Fruit fly (Drosophila melanogaster) whole organism, embryonic: ENCODE results near the gene path.

Experiments
- BEAF-32 ChIP-seq: fragments of 200-800 bp; sonication (Bioruptor generic); optimal IDR thresholded peaks from 3 replicates; lab custom pipeline; 2017; ENCODE audit warnings: missing biosample characterization, missing genetic modification characterization, mild to moderate bottlenecking, moderate library complexity, missing genetic modification reagents
- Blimp-1 ChIP-seq: fragments of 200-800 bp; sonication (Bioruptor generic); optimal IDR thresholded peaks from 3 replicates; lab custom pipeline; 2018; ENCODE audit warnings: missing biosample characterization, missing genetic modification characterization, mild to moderate bottlenecking, moderate library complexity, missing genetic modification reagents
- CG10366 ChIP-seq: fragments of 200-800 bp; sonication (Bioruptor generic); IDR thresholded peaks from 2 replicates; pipeline ENCODE4 v1.3.6; 2022; ENCODE audit warnings: missing biosample characterization, missing genetic modification characterization
- CG10431 ChIP-seq: fragments of 200-800 bp; sonication (Bioruptor generic); optimal IDR thresholded peaks from 3 replicates; lab custom pipeline; 2018; ENCODE audit warnings: missing biosample characterization, mild to moderate bottlenecking, missing genetic modification characterization
- CG11093 ChIP-seq: fragments of 200-800 bp; sonication (Bioruptor generic); IDR thresholded peaks from 3 replicates; pipeline ENCODE4 v1.3.6; 2022; ENCODE audit warnings: missing biosample characterization, missing genetic modification characterization
- CG11247 ChIP-seq: fragments of 200-800 bp; sonication (Bioruptor generic); IDR thresholded peaks from 2 replicates; pipeline ENCODE4 v1.3.6; 2022; ENCODE audit warnings: missing biosample characterization, missing genetic modification characterization
- CG13894 ChIP-seq: fragments of 200-800 bp; sonication (Bioruptor generic); optimal IDR thresholded peaks from 3 replicates; lab custom pipeline; 2018; ENCODE audit warnings: missing biosample characterization, mild to moderate bottlenecking, missing genetic modification characterization, moderate library complexity
- CG14014 ChIP-seq: fragments of 200-800 bp; sonication (Bioruptor generic); IDR thresholded peaks from 2 replicates; pipeline ENCODE4 v1.3.6; 2022; ENCODE audit warnings: missing biosample characterization, missing genetic modification characterization
- CG16815 ChIP-seq: fragments of 200-800 bp; sonication (Bioruptor generic); optimal IDR thresholded peaks from 3 replicates; lab custom pipeline; 2017; ENCODE audit warnings: missing biosample characterization, mild to moderate bottlenecking, missing genetic modification characterization
- CG17186 ChIP-seq: fragments of 200-800 bp; sonication (Bioruptor generic); optimal IDR thresholded peaks from 3 replicates; lab custom pipeline; 2017; ENCODE audit warnings: missing biosample characterization, missing genetic modification reagents, missing genetic modification characterization
- CG18599 ChIP-seq: fragments of 200-800 bp; sonication (Bioruptor generic); optimal IDR thresholded peaks from 3 replicates; lab custom pipeline; 2017; ENCODE audit warnings: missing biosample characterization, missing genetic modification characterization, mild to moderate bottlenecking, moderate library complexity, missing genetic modification reagents
- CG30403 ChIP-seq: fragments of 200-800 bp; sonication (Bioruptor generic); optimal IDR thresholded peaks from 3 replicates; lab custom pipeline; 2016; ENCODE audit warnings: missing biosample characterization, missing genetic modification characterization
- CG4730 ChIP-seq: fragments of 200-800 bp; sonication (Bioruptor generic); IDR thresholded peaks from 2 replicates; pipeline ENCODE4 v1.3.6; 2022; ENCODE audit warnings: missing biosample characterization, missing genetic modification characterization
- CG6683 ChIP-seq: fragments of 200-800 bp; sonication (Bioruptor generic); optimal IDR thresholded peaks from 2 replicates; lab custom pipeline; 2017; ENCODE audit warnings: missing biosample characterization, mild to moderate bottlenecking, missing genetic modification characterization, missing genetic modification reagents
- CG7556 ChIP-seq: fragments of 200-800 bp; sonication (Bioruptor generic); optimal IDR thresholded peaks from 2 replicates; lab custom pipeline; 2017; ENCODE audit warnings: missing biosample characterization, mild to moderate bottlenecking, missing genetic modification characterization
- CG8478 ChIP-seq: fragments of >200 bp; optimal IDR thresholded peaks from 2 replicates; lab custom pipeline; 2018
- CG9609 ChIP-seq: fragments of 200-800 bp; sonication (Bioruptor generic); optimal IDR thresholded peaks from 3 replicates; lab custom pipeline; 2016; ENCODE audit warnings: missing biosample characterization, missing genetic modification characterization
- CkIIα-i1 ChIP-seq: fragments of 200-800 bp; sonication (Bioruptor generic); IDR thresholded peaks from 2 replicates; pipeline ENCODE4 v1.3.6; 2022; ENCODE audit warnings: missing biosample characterization, missing genetic modification characterization
- Deaf1 ChIP-seq: fragments of 200-800 bp; optimal IDR thresholded peaks from 3 replicates; lab custom pipeline; 2019; ENCODE audit warnings: missing biosample characterization, mild to moderate bottlenecking, missing genetic modification characterization, moderate library complexity
- ERR ChIP-seq: fragments of 200-800 bp; sonication (Bioruptor generic); optimal IDR thresholded peaks from 2 replicates; lab custom pipeline; 2016; ENCODE audit warnings: missing biosample characterization, missing genetic modification characterization
- Ets65A ChIP-seq: fragments of 200-800 bp; sonication (Bioruptor generic); peaks from one replicate; lab custom pipeline; 2016; ENCODE audit warnings: missing biosample characterization, missing genetic modification characterization
- Ets97D ChIP-seq: fragments of 200-800 bp; sonication (Bioruptor generic); optimal IDR thresholded peaks from 3 replicates; lab custom pipeline; 2016; ENCODE audit warnings: missing biosample characterization, missing genetic modification characterization
- Fer3 ChIP-seq: fragments of 200-800 bp; sonication (Bioruptor generic); optimal IDR thresholded peaks from 2 replicates; lab custom pipeline; 2018; ENCODE audit warnings: missing biosample characterization, mild to moderate bottlenecking, missing genetic modification characterization, moderate library complexity
- Mrtf ChIP-seq: fragments of 200-800 bp; sonication (Bioruptor generic); IDR thresholded peaks from 3 replicates; pipeline ENCODE4 v1.3.6; 2022; ENCODE audit warnings: missing biosample characterization, missing genetic modification characterization
- NK7.1 ChIP-seq: fragments of 200-800 bp; sonication (Bioruptor generic); optimal IDR thresholded peaks from 3 replicates; lab custom pipeline; 2016; ENCODE audit warnings: missing biosample characterization, missing genetic modification characterization
- Neu2 ChIP-seq: fragments of 200-800 bp; sonication (Bioruptor generic); optimal IDR thresholded peaks from 3 replicates; lab custom pipeline; 2016; ENCODE audit warnings: missing biosample characterization, missing genetic modification characterization, borderline replicate concordance
- Oli ChIP-seq: fragments of 200-800 bp; sonication (Bioruptor generic); optimal IDR thresholded peaks from 2 replicates; lab custom pipeline; 2018; ENCODE audit warnings: missing biosample characterization, mild to moderate bottlenecking, missing genetic modification characterization, moderate library complexity
- Sox102F ChIP-seq: fragments of 200-800 bp; sonication (Bioruptor generic); optimal IDR thresholded peaks from 2 replicates; lab custom pipeline; 2018; ENCODE audit warnings: missing biosample characterization, mild to moderate bottlenecking, missing genetic modification characterization, moderate library complexity
- Sry-β ChIP-seq: fragments of 200-800 bp; sonication (Bioruptor generic); optimal IDR thresholded peaks from 2 replicates; lab custom pipeline; 2018; ENCODE audit warnings: missing biosample characterization, mild to moderate bottlenecking, missing genetic modification characterization, moderate library complexity
- TFAM ChIP-seq: fragments of 200-800 bp; sonication (Bioruptor generic); optimal IDR thresholded peaks from 2 replicates; lab custom pipeline; 2017; ENCODE audit warnings: missing biosample characterization, missing genetic modification characterization, inconsistent platforms
- az2 ChIP-seq: fragments of 200-800 bp; sonication (Bioruptor generic); optimal IDR thresholded peaks from 3 replicates; lab custom pipeline; 2016; ENCODE audit warnings: missing biosample characterization, missing genetic modification characterization
- exex ChIP-seq: fragments of 200-800 bp; sonication (Bioruptor generic); optimal IDR thresholded peaks from 4 replicates; lab custom pipeline; 2018; ENCODE audit warnings: missing biosample characterization, mild to moderate bottlenecking, missing genetic modification characterization, moderate library complexity
- fd102C ChIP-seq: fragments of 200-800 bp; sonication (Bioruptor generic); optimal IDR thresholded peaks from 2 replicates; lab custom pipeline; 2018; ENCODE audit warnings: missing biosample characterization, mild to moderate bottlenecking, missing genetic modification characterization, moderate library complexity
- gcm ChIP-seq: fragments of 200-800 bp; sonication (Bioruptor generic); optimal IDR thresholded peaks from 2 replicates; lab custom pipeline; 2019; ENCODE audit warnings: missing biosample characterization, mild to moderate bottlenecking, missing genetic modification characterization, moderate library complexity
- grau ChIP-seq: fragments of 200-800 bp; optimal IDR thresholded peaks from 3 replicates; lab custom pipeline; 2019; ENCODE audit warnings: missing biosample characterization, mild to moderate bottlenecking, missing genetic modification characterization, moderate library complexity
- gt ChIP-seq: fragments of 200-800 bp; sonication (Bioruptor generic); IDR thresholded peaks from 2 replicates; pipeline ENCODE4 v1.3.6; 2022; ENCODE audit warnings: missing biosample characterization, missing genetic modification characterization
- hb ChIP-seq: fragments of 200-800 bp; sonication (Bioruptor generic); IDR thresholded peaks from 3 replicates; pipeline ENCODE4 v1.3.6; 2022; ENCODE audit warnings: missing biosample characterization, missing genetic modification characterization; ENCODE audit not compliant: partially characterized antibody
- mirr ChIP-seq: fragments of 200-800 bp; sonication (Bioruptor generic); optimal IDR thresholded peaks from 3 replicates; lab custom pipeline; 2018; ENCODE audit warnings: missing biosample characterization, mild to moderate bottlenecking, missing genetic modification characterization
- otp ChIP-seq: fragments of 200-800 bp; sonication (Bioruptor generic); IDR thresholded peaks from 3 replicates; pipeline ENCODE4, ENCODE4 v1.3.6; 2022; ENCODE audit warnings: missing biosample characterization, missing genetic modification characterization
- phol ChIP-seq: fragments of 200-800 bp; sonication (Bioruptor generic); optimal IDR thresholded peaks from 3 replicates; lab custom pipeline; 2018; ENCODE audit warnings: missing biosample characterization, mild to moderate bottlenecking, missing genetic modification characterization, moderate library complexity
- pita ChIP-seq: fragments of 200-800 bp; sonication (Bioruptor generic); optimal IDR thresholded peaks from 2 replicates; lab custom pipeline; 2017; ENCODE audit warnings: missing biosample characterization, mild to moderate bottlenecking, missing genetic modification characterization
- pros ChIP-seq: fragments of 200-800 bp; sonication (Bioruptor generic); optimal IDR thresholded peaks from 3 replicates; lab custom pipeline; 2019; ENCODE audit warnings: missing biosample characterization, mild to moderate bottlenecking, missing genetic modification characterization, moderate library complexity
- psq ChIP-seq: fragments of 200-800 bp; sonication (Bioruptor generic); optimal IDR thresholded peaks from 2 replicates; lab custom pipeline; 2017; ENCODE audit warnings: missing biosample characterization, missing genetic modification characterization
- rib ChIP-seq: fragments of 200-800 bp; sonication (Bioruptor generic); IDR thresholded peaks from 2 replicates; pipeline ENCODE4 v1.3.6; 2022; ENCODE audit warnings: missing biosample characterization, missing genetic modification characterization
- schlank ChIP-seq: fragments of 200-800 bp; sonication (Bioruptor generic); optimal IDR thresholded peaks from 2 replicates; lab custom pipeline; 2018; ENCODE audit warnings: missing biosample characterization, mild to moderate bottlenecking, missing genetic modification characterization
- scrt ChIP-seq: fragments of 200-800 bp; sonication (Bioruptor generic); optimal IDR thresholded peaks from 2 replicates; lab custom pipeline; 2018; ENCODE audit warnings: missing biosample characterization, mild to moderate bottlenecking, missing genetic modification characterization, moderate library complexity
- ssp ChIP-seq: fragments of 200-800 bp; sonication (Bioruptor generic); IDR thresholded peaks from 2 replicates; pipeline ENCODE4 v1.3.6; 2022; ENCODE audit warnings: missing biosample characterization, missing genetic modification characterization
- stc ChIP-seq: fragments of 200-800 bp; sonication (Bioruptor generic); IDR thresholded peaks from 2 replicates; pipeline ENCODE4 v1.3.6; 2022; ENCODE audit warnings: missing biosample characterization, missing genetic modification characterization
- vnd ChIP-seq: fragments of 200-800 bp; sonication (Bioruptor generic); IDR thresholded peaks from 3 replicates; pipeline ENCODE4 v1.3.6; 2022; ENCODE audit warnings: missing biosample characterization, missing genetic modification characterization; ENCODE audit not compliant: partially characterized antibody
- vvl ChIP-seq: fragments of 200-800 bp; sonication (Bioruptor generic); IDR thresholded peaks from 2 replicates; pipeline ENCODE4 v1.3.6; 2022; ENCODE audit warnings: missing biosample characterization, missing genetic modification characterization
- wor ChIP-seq: fragments of 200-800 bp; sonication (Bioruptor generic); IDR thresholded peaks from 2 replicates; pipeline ENCODE4 v1.3.6; 2022; ENCODE audit warnings: missing biosample characterization, missing genetic modification characterization

The path gene

dm6 chr3L:9468261-9468890 lies 36.8 kb downstream of the path start (continued):
- TF ChIP-seq schlank (tag; lab: Kevin White, UChicago) = no peak
- no peak for TF ChIP-seq Neu2
- no peak for TF ChIP-seq Fer3 (tag; lab: Kevin White, UChicago)
- TF ChIP-seq mirr (GFP tag; lab: Kevin White, UChicago) = no peak
- TF ChIP-seq scrt (GFP tag; lab: Kevin White, UChicago) = peak; percentile 11
- no peak for TF ChIP-seq CG8478 (lab: Kevin White, UChicago)
- TF ChIP-seq CG10366 = no peak
- TF ChIP-seq CkIIα-i1 (GFP tag; lab: Robert Waterston, UW) = no peak
- TF ChIP-seq CG9609 = peak; percentile 11
- no peak for TF ChIP-seq rib (GFP tag; lab: Robert Waterston, UW)
- TF ChIP-seq phol (tag; lab: Kevin White, UChicago) = peak; percentile 59
- TF ChIP-seq TFAM (GFP tag; lab: Kevin White, UChicago) = no peak
- no peak for TF ChIP-seq Ets97D (GFP tag; lab: Kevin White, UChicago)
- no peak for TF ChIP-seq NK7.1 (GFP tag; lab: Kevin White, UChicago)
- peak; percentile 26 for TF ChIP-seq Blimp-1 (GFP tag; lab: Kevin White, UChicago)
- peak; percentile 31 for TF ChIP-seq Oli
- TF ChIP-seq pita (GFP tag; lab: Kevin White, UChicago) = no peak
- TF ChIP-seq psq (GFP tag; lab: Kevin White, UChicago) = no peak
- 0 out of 3 replicates have a peak, but pooled peaks have one; percentile 33 for TF ChIP-seq hb (GFP tag; lab: Robert Waterston, UW)
- no peak for TF ChIP-seq CG10431 (GFP tag; lab: Kevin White, UChicago)
- no peak for TF ChIP-seq ssp (GFP tag; lab: Robert Waterston, UW)
- TF ChIP-seq Deaf1 (tag; lab: Kevin White, UChicago) = no peak
- TF ChIP-seq grau (tag; lab: Kevin White, UChicago) = peak; percentile 34
- TF ChIP-seq Mrtf (GFP tag; lab: Robert Waterston, UW) = no peak
- TF ChIP-seq CG30403 = peak; percentile 36
- 0 out of 2 replicates have a peak, but pooled peaks have one; percentile 9 for TF ChIP-seq vvl (GFP tag; lab: Robert Waterston, UW)
- peak; percentile 80 for TF ChIP-seq Ets65A (GFP tag; lab: Kevin White, UChicago)
- TF ChIP-seq CG16815 (GFP tag; lab: Kevin White, UChicago) = no peak
- no peak for TF ChIP-seq CG11093 (GFP tag; lab: Robert Waterston, UW)
- TF ChIP-seq CG13894 (tag; lab: Kevin White, UChicago) = no peak
- TF ChIP-seq CG11247 (GFP tag; lab: Robert Waterston, UW) = no peak
- no peak for TF ChIP-seq CG17186 (GFP tag; lab: Kevin White, UChicago)
- TF ChIP-seq CG18599 (GFP tag; lab: Kevin White, UChicago) = peak; percentile 43
- TF ChIP-seq gcm (GFP tag; lab: Kevin White, UChicago) = no peak
- no peak for TF ChIP-seq fd102C (GFP tag; lab: Kevin White, UChicago)
- TF ChIP-seq gt (GFP tag; lab: Robert Waterston, UW) = no peak
- no peak for TF ChIP-seq CG14014 (GFP tag; lab: Robert Waterston, UW)
- TF ChIP-seq az2 (GFP tag; lab: Kevin White, UChicago) = no peak
- no peak for TF ChIP-seq CG6683 (GFP tag; lab: Kevin White, UChicago)
- no peak for TF ChIP-seq ERR
- TF ChIP-seq Sry-β (GFP tag; lab: Kevin White, UChicago) = no peak
- TF ChIP-seq exex (tag; lab: Kevin White, UChicago) = no peak
- peak; percentile 56 for TF ChIP-seq CG7556 (GFP tag; lab: Kevin White, UChicago)
- no peak for TF ChIP-seq pros (GFP tag; lab: Kevin White, UChicago)
- TF ChIP-seq otp (GFP tag; lab: Robert Waterston, UW) = no peak
- no peak for TF ChIP-seq wor
- no peak for TF ChIP-seq BEAF-32
- no peak for TF ChIP-seq CG4730 (GFP tag; lab: Robert Waterston, UW)
- TF ChIP-seq stc (GFP tag; lab: Robert Waterston, UW) = no peak
- no peak for TF ChIP-seq vnd (GFP tag; lab: Robert Waterston, UW)
- peak; percentile 50 for TF ChIP-seq Sox102F
